Worm (Caenorhabditis elegans): Measurements from ENCODE around the gene Y7A5A.2.

Y7A5A.2 gene

DNA sequence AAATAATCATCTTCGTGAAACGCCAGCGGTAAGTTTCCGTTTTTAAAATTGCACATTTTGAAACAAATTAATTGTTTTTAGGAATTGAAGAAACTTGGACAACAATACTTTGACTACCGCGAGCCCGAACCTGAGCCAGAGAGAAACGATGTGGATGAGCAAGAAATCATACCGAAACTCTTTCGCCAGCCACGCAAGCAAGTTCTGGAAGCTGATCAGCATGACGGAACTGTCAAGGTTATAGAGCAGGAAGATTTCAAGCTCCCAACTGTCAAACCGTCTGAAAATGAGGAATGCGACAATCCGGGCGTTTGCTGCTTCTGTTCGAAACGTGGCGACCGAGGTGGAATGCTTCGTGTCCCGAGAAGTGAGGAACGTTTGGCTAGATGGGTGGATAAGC, 42.2 kb downstream of the Y7A5A.2 start:
- no peak for TF ChIP-seq scrt-1 (GFP tag; IDR thresholded peaks at IDR 0.05)
- TF ChIP-seq aly-1 (tag; optimal IDR thresholded peaks at IDR 0.05) = no peak
- no peak for TF ChIP-seq ceh-36 (tag; optimal IDR thresholded peaks at IDR 0.05)
- TF ChIP-seq tra-4 (tag; optimal IDR thresholded peaks at IDR 0.05) = no peak
- TF ChIP-seq flt-1 (GFP tag; IDR thresholded peaks at IDR 0.05) = no peak
- TF ChIP-seq sea-1 (GFP tag; conservative IDR thresholded peaks at IDR 0.05) = no peak
- TF ChIP-seq tbx-37 (GFP tag; conservative IDR thresholded peaks at IDR 0.05) = no peak
- no peak for TF ChIP-seq hmg-4 (GFP tag; optimal IDR thresholded peaks at IDR 0.05)
- no peak for TF ChIP-seq ets-7 (tag; optimal IDR thresholded peaks at IDR 0.05)
- no peak for TF ChIP-seq F13C5.2 (tag; optimal IDR thresholded peaks at IDR 0.05)
- no peak for TF ChIP-seq B0310.2 (tag; optimal IDR thresholded peaks at IDR 0.05)
- TF ChIP-seq hmbx-1 (tag; optimal IDR thresholded peaks at IDR 0.05) = no peak
- TF ChIP-seq ceh-13 (GFP tag; optimal IDR thresholded peaks at IDR 0.05) = no peak
- TF ChIP-seq tbx-11 (GFP tag; IDR thresholded peaks at IDR 0.05) = no peak
- TF ChIP-seq ama-1 (optimal IDR thresholded peaks at IDR 0.05) = no peak
- TF ChIP-seq pes-1 (GFP tag; IDR thresholded peaks at IDR 0.05) = no peak

ce11 chrX:15725566-15726173, 46.9 kb downstream of the Y7A5A.2 start, which contains the start of gene lin-15B:
Gene lin-15B (plus strand): TSS chrX:15726123.
- no peak for TF ChIP-seq F13C5.2 (tag; optimal IDR thresholded peaks at IDR 0.05)
- TF ChIP-seq ets-7 (tag; optimal IDR thresholded peaks at IDR 0.05) = no peak
- TF ChIP-seq tbx-11 (GFP tag; IDR thresholded peaks at IDR 0.05) = no peak
- no peak for TF ChIP-seq ama-1 (optimal IDR thresholded peaks at IDR 0.05)
- peak; percentile 56 for TF ChIP-seq hmg-4 (GFP tag; optimal IDR thresholded peaks at IDR 0.05)

ce11 chrX:15724994-15725393, 47.5 kb downstream of the Y7A5A.2 start:
- no peak for TF ChIP-seq tbx-37 (GFP tag; conservative IDR thresholded peaks at IDR 0.05)
- no peak for TF ChIP-seq pes-1 (GFP tag; IDR thresholded peaks at IDR 0.05)
- no peak for TF ChIP-seq scrt-1 (GFP tag; IDR thresholded peaks at IDR 0.05)
- TF ChIP-seq hmbx-1 (tag; optimal IDR thresholded peaks at IDR 0.05) = no peak
- no peak for TF ChIP-seq hmg-4 (GFP tag; optimal IDR thresholded peaks at IDR 0.05)
- TF ChIP-seq ceh-36 (tag; optimal IDR thresholded peaks at IDR 0.05) = no peak
- TF ChIP-seq tra-4 (tag; optimal IDR thresholded peaks at IDR 0.05) = no peak
- TF ChIP-seq ets-7 (tag; optimal IDR thresholded peaks at IDR 0.05) = no peak
- TF ChIP-seq ceh-13 (GFP tag; optimal IDR thresholded peaks at IDR 0.05) = no peak
- no peak for TF ChIP-seq tbx-11 (GFP tag; IDR thresholded peaks at IDR 0.05)
- no peak for TF ChIP-seq aly-1 (tag; optimal IDR thresholded peaks at IDR 0.05)
- no peak for TF ChIP-seq hnd-1 (tag; optimal IDR thresholded peaks at IDR 0.05)
- no peak for TF ChIP-seq flt-1 (GFP tag; IDR thresholded peaks at IDR 0.05)
